Fruit fly (Drosophila melanogaster) whole organism, embryonic: Measurements from ENCODE around the gene Cpr65Au.

Experiments
- CG10543 ChIP-seq: fragments of 200-800 bp; sonication (Bioruptor generic); optimal IDR thresholded peaks from 3 replicates; lab custom pipeline; 2017; ENCODE audit warnings: missing biosample characterization, mild to moderate bottlenecking, missing genetic modification characterization, moderate library complexity
- CG11723 ChIP-seq: fragments of 200-800 bp; sonication (Bioruptor generic); optimal IDR thresholded peaks from 2 replicates; lab custom pipeline; 2017; ENCODE audit warnings: missing biosample characterization, mild to moderate bottlenecking, missing genetic modification characterization
- CG12659 ChIP-seq: fragments of 200-800 bp; sonication (Bioruptor generic); optimal IDR thresholded peaks from 3 replicates; lab custom pipeline; 2017; ENCODE audit warnings: mild to moderate bottlenecking, missing biosample characterization, missing genetic modification reagents, missing genetic modification characterization
- CG14667 ChIP-seq: fragments of 200-800 bp; sonication (Bioruptor generic); IDR thresholded peaks from 2 replicates; pipeline ENCODE4 v1.3.6; 2022; ENCODE audit warnings: missing biosample characterization, missing genetic modification characterization
- CG14710 ChIP-seq: fragments of 200-800 bp; sonication (Bioruptor generic); optimal IDR thresholded peaks from 3 replicates; lab custom pipeline; 2019; ENCODE audit warnings: missing biosample characterization, mild to moderate bottlenecking, missing genetic modification characterization, moderate library complexity
- CG15601 ChIP-seq: fragments of 200-800 bp; sonication (Bioruptor generic); optimal IDR thresholded peaks from 3 replicates; lab custom pipeline; 2019; ENCODE audit warnings: missing biosample characterization, mild to moderate bottlenecking, missing genetic modification characterization, moderate library complexity
- CG1602 ChIP-seq: fragments of 200-800 bp; sonication (Bioruptor generic); optimal IDR thresholded peaks from 3 replicates; lab custom pipeline; 2016; ENCODE audit warnings: missing biosample characterization, missing genetic modification characterization
- CG17361 ChIP-seq: fragments of 200-800 bp; sonication (Bioruptor generic); IDR thresholded peaks from 3 replicates; pipeline ENCODE4 v1.3.6; 2022; ENCODE audit warnings: missing biosample characterization, missing genetic modification characterization
- CG17802 ChIP-seq: fragments of 200-800 bp; sonication (Bioruptor generic); optimal IDR thresholded peaks from 2 replicates; lab custom pipeline; 2018; ENCODE audit warnings: missing biosample characterization, mild to moderate bottlenecking, missing genetic modification characterization, moderate library complexity
- CG2199 ChIP-seq: fragments of 200-800 bp; sonication (Bioruptor generic); IDR thresholded peaks from 3 replicates; pipeline ENCODE4 v1.3.6; 2022; ENCODE audit warnings: missing biosample characterization, missing genetic modification characterization
- CG2678 ChIP-seq: fragments of 200-800 bp; sonication (Bioruptor generic); optimal IDR thresholded peaks from 3 replicates; lab custom pipeline; 2019; ENCODE audit warnings: missing biosample characterization, mild to moderate bottlenecking, missing genetic modification characterization, moderate library complexity
- CG2712 ChIP-seq: fragments of 200-800 bp; optimal IDR thresholded peaks from 3 replicates; lab custom pipeline; 2019; ENCODE audit warnings: missing biosample characterization, mild to moderate bottlenecking, missing genetic modification characterization, moderate library complexity
- CG3163 ChIP-seq: fragments of 200-800 bp; sonication (Bioruptor generic); optimal IDR thresholded peaks from 3 replicates; lab custom pipeline; 2016; ENCODE audit warnings: missing biosample characterization, missing genetic modification characterization
- CG33557 ChIP-seq: fragments of 200-800 bp; sonication (Bioruptor generic); optimal IDR thresholded peaks from 2 replicates; lab custom pipeline; 2019; ENCODE audit warnings: missing biosample characterization, mild to moderate bottlenecking, missing genetic modification characterization, moderate library complexity
- CG4707 ChIP-seq: fragments of 200-800 bp; sonication (Bioruptor generic); optimal IDR thresholded peaks from 2 replicates; lab custom pipeline; 2018; ENCODE audit warnings: missing biosample characterization, mild to moderate bottlenecking, missing genetic modification characterization, moderate library complexity
- CG7839 ChIP-seq: fragments of 200-800 bp; sonication (Bioruptor generic); optimal IDR thresholded peaks from 3 replicates; lab custom pipeline; 2018; ENCODE audit warnings: missing biosample characterization, mild to moderate bottlenecking, missing genetic modification characterization, moderate library complexity
- CG8478 ChIP-seq: fragments of >200 bp; optimal IDR thresholded peaks from 2 replicates; lab custom pipeline; 2018
- CG9727 ChIP-seq: fragments of 200-800 bp; sonication (Bioruptor generic); optimal IDR thresholded peaks from 3 replicates; lab custom pipeline; 2017; ENCODE audit warnings: missing biosample characterization, mild to moderate bottlenecking, missing genetic modification characterization
- CkIIα-i1 ChIP-seq: fragments of 200-800 bp; sonication (Bioruptor generic); IDR thresholded peaks from 2 replicates; pipeline ENCODE4 v1.3.6; 2022; ENCODE audit warnings: missing biosample characterization, missing genetic modification characterization
- Dbx ChIP-seq: fragments of 200-800 bp; sonication (Bioruptor generic); IDR thresholded peaks from 3 replicates; pipeline ENCODE4 v1.3.6; 2022; ENCODE audit warnings: missing biosample characterization, missing genetic modification characterization
- Dek ChIP-seq: fragments of 200-800 bp; sonication (Bioruptor generic); optimal IDR thresholded peaks from 3 replicates; lab custom pipeline; 2019; ENCODE audit warnings: missing biosample characterization, mild to moderate bottlenecking, missing genetic modification characterization, moderate library complexity
- E2f2 ChIP-seq: fragments of 200-800 bp; sonication (Bioruptor generic); IDR thresholded peaks from 2 replicates; pipeline ENCODE4 v1.3.6; 2022; ENCODE audit warnings: missing biosample characterization, missing genetic modification characterization
- Ets97D ChIP-seq: fragments of 200-800 bp; sonication (Bioruptor generic); optimal IDR thresholded peaks from 3 replicates; lab custom pipeline; 2016; ENCODE audit warnings: missing biosample characterization, missing genetic modification characterization
- Fer1 ChIP-seq: fragments of 200-800 bp; sonication (Bioruptor generic); optimal IDR thresholded peaks from 2 replicates; lab custom pipeline; 2017; ENCODE audit warnings: missing biosample characterization, mild to moderate bottlenecking, missing genetic modification characterization
- Gsc ChIP-seq: fragments of 200-800 bp; sonication (Bioruptor generic); IDR thresholded peaks from 2 replicates; pipeline ENCODE4 v1.3.6; 2022; ENCODE audit warnings: missing biosample characterization, missing genetic modification characterization
- Gug ChIP-seq: fragments of 200-800 bp; sonication (Bioruptor generic); IDR thresholded peaks from 4 replicates; pipeline ENCODE4 v1.3.6; 2022; ENCODE audit warnings: missing biosample characterization, missing genetic modification characterization
- Hey ChIP-seq: fragments of 200-800 bp; sonication (Bioruptor generic); optimal IDR thresholded peaks from 3 replicates; lab custom pipeline; 2018; ENCODE audit warnings: missing biosample characterization, mild to moderate bottlenecking, missing genetic modification characterization
- Lim3 ChIP-seq: fragments of 200-800 bp; sonication (Bioruptor generic); IDR thresholded peaks from 2 replicates; pipeline ENCODE4 v1.3.6; 2022; ENCODE audit warnings: missing biosample characterization, missing genetic modification characterization
- MESR4 ChIP-seq: fragments of 200-800 bp; sonication (Bioruptor generic); optimal IDR thresholded peaks from 2 replicates; lab custom pipeline; 2018; ENCODE audit warnings: missing biosample characterization, mild to moderate bottlenecking, missing genetic modification characterization, moderate library complexity
- Side ChIP-seq: fragments of 200-800 bp; sonication (Bioruptor generic); optimal IDR thresholded peaks from 2 replicates; lab custom pipeline; 2016; ENCODE audit warnings: missing biosample characterization, missing genetic modification characterization
- Vsx1 ChIP-seq: fragments of 200-800 bp; sonication (Bioruptor generic); optimal IDR thresholded peaks from 2 replicates; lab custom pipeline; 2017; ENCODE audit warnings: missing biosample characterization, mild to moderate bottlenecking, missing genetic modification characterization, missing genetic modification reagents
- ac ChIP-seq: fragments of 200-800 bp; sonication (Bioruptor generic); optimal IDR thresholded peaks from 3 replicates; lab custom pipeline; 2017; ENCODE audit warnings: missing biosample characterization, mild to moderate bottlenecking, missing genetic modification characterization
- ase ChIP-seq: fragments of 200-800 bp; sonication (Bioruptor generic); IDR thresholded peaks from 3 replicates; pipeline ENCODE4 v1.3.6; 2022; ENCODE audit warnings: missing biosample characterization, missing genetic modification characterization
- bab2 ChIP-seq: fragments of 200-800 bp; sonication (Bioruptor generic); optimal IDR thresholded peaks from 2 replicates; lab custom pipeline; 2016; ENCODE audit warnings: missing biosample characterization, missing genetic modification characterization
- corto ChIP-seq: fragments of 200-800 bp; sonication (Bioruptor generic); optimal IDR thresholded peaks from 2 replicates; lab custom pipeline; 2016; ENCODE audit warnings: missing biosample characterization, mild to moderate bottlenecking, missing genetic modification characterization, moderate library complexity
- crc ChIP-seq: fragments of 200-800 bp; sonication (Bioruptor generic); optimal IDR thresholded peaks from 2 replicates; lab custom pipeline; 2016; ENCODE audit warnings: missing biosample characterization, missing genetic modification characterization
- dan ChIP-seq: fragments of 200-800 bp; sonication (Bioruptor generic); IDR thresholded peaks from 2 replicates; pipeline ENCODE4 v1.3.6; 2022; ENCODE audit warnings: missing biosample characterization, missing genetic modification characterization
- danr ChIP-seq: fragments of 200-800 bp; sonication (Bioruptor generic); IDR thresholded peaks from 2 replicates; pipeline ENCODE4 v1.3.6; 2022; ENCODE audit warnings: missing biosample characterization, missing genetic modification characterization
- gce ChIP-seq: fragments of 200-800 bp; sonication (Bioruptor generic); IDR thresholded peaks from 3 replicates; pipeline ENCODE4 v1.3.6; 2022; ENCODE audit warnings: missing biosample characterization, missing genetic modification characterization
- gro ChIP-seq: fragments of 200-800 bp; sonication (Bioruptor generic); optimal IDR thresholded peaks from 2 replicates; lab custom pipeline; 2016; ENCODE audit warnings: missing biosample characterization, missing genetic modification characterization
- ham ChIP-seq: fragments of 200-800 bp; sonication (Bioruptor generic); IDR thresholded peaks from 2 replicates; pipeline ENCODE4 v1.3.6; 2022; ENCODE audit warnings: missing biosample characterization, missing genetic modification characterization
- klu ChIP-seq: fragments of 200-800 bp; sonication (Bioruptor generic); IDR thresholded peaks from 2 replicates; pipeline ENCODE4 v1.3.6; 2022; ENCODE audit warnings: missing biosample characterization, missing genetic modification characterization
- lola ChIP-seq, 3 experiments: fragments of >200 bp in 2 of 3; fragments of 200-800 bp in 1 of 3; sonication (Bioruptor generic) in 1 of 3; optimal IDR thresholded peaks; 2 replicates each; lab custom pipeline; 2017 to 2019; ENCODE audit warnings: missing biosample characterization in 3 of 3, missing genetic modification characterization in 3 of 3, mild to moderate bottlenecking in 1 of 3, moderate library complexity in 1 of 3
- peb ChIP-seq: fragments of 200-800 bp; sonication (Bioruptor generic); IDR thresholded peaks from 2 replicates; pipeline ENCODE4 v1.3.6; 2022; ENCODE audit warnings: missing biosample characterization, missing genetic modification characterization
- ro ChIP-seq: fragments of 200-800 bp; sonication (Bioruptor generic); IDR thresholded peaks from 2 replicates; pipeline ENCODE4 v1.3.6; 2022; ENCODE audit warnings: missing biosample characterization, missing genetic modification characterization
- sens ChIP-seq: fragments of 200-800 bp; sonication (Bioruptor generic); peaks from one replicate; lab custom pipeline; 2016; ENCODE audit warnings: missing biosample characterization, missing genetic modification characterization
- sim ChIP-seq: fragments of 200-800 bp; sonication (Bioruptor generic); IDR thresholded peaks from 2 replicates; pipeline ENCODE4 v1.3.6; 2022; ENCODE audit warnings: missing biosample characterization, missing genetic modification characterization
- slp2 ChIP-seq: fragments of 200-800 bp; sonication (Bioruptor generic); optimal IDR thresholded peaks from 2 replicates; lab custom pipeline; 2016; ENCODE audit warnings: missing biosample characterization, missing genetic modification characterization
- tap ChIP-seq: fragments of 200-800 bp; optimal IDR thresholded peaks from 3 replicates; lab custom pipeline; 2019; ENCODE audit warnings: missing biosample characterization, mild to moderate bottlenecking, missing genetic modification characterization, moderate library complexity
- twi ChIP-seq: fragments of 200-800 bp; optimal IDR thresholded peaks from 2 replicates; lab custom pipeline; 2019; ENCODE audit warnings: missing biosample characterization, mild to moderate bottlenecking, missing genetic modification characterization, moderate library complexity
- tx ChIP-seq: fragments of 200-800 bp; sonication (Bioruptor generic); optimal IDR thresholded peaks from 2 replicates; lab custom pipeline; 2016; ENCODE audit warnings: missing biosample characterization, missing genetic modification characterization
- wor ChIP-seq: fragments of 200-800 bp; sonication (Bioruptor generic); IDR thresholded peaks from 2 replicates; pipeline ENCODE4 v1.3.6; 2022; ENCODE audit warnings: missing biosample characterization, missing genetic modification characterization
- z ChIP-seq: fragments of 200-800 bp; sonication (Bioruptor generic); IDR thresholded peaks from 3 replicates; pipeline ENCODE4 v1.3.6; 2022; ENCODE audit warnings: missing biosample characterization, missing genetic modification characterization

The Cpr65Au gene

DNA sequence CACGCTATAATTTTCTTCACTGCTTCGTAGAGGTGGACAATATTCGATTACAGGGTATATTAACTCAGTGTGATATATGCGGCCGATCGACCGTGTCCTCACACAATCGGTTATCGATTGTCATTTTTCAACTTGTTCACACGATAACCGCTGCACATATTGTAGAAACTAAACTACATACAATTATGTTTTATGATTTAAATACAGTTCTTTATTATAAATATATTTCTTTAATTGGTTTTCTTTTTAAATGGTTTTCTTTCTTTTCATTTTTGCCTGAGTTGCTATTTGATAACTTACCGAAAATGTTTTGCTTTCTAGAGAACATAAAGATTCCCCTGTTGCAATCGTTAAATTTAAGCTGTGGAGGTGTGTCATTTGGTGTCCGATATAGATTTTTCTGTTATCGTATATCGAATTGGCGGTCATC lies 41.9 kb upstream of the Cpr65Au start, which contains the start of the genes fmt and CG7376 (continued):
- TF ChIP-seq CG17361 (GFP tag; lab: Robert Waterston, UW): no peak
- TF ChIP-seq CG11723 (GFP tag; lab: Kevin White, UChicago): no peak
- no peak for TF ChIP-seq wor
- no peak for TF ChIP-seq ase (GFP tag; lab: Robert Waterston, UW)
- no peak for TF ChIP-seq CG4707
- TF ChIP-seq slp2 (GFP tag; lab: Kevin White, UChicago): no peak
- TF ChIP-seq CG8478 (lab: Kevin White, UChicago): no peak
- TF ChIP-seq Gug (GFP tag; lab: Robert Waterston, UW): no peak
- TF ChIP-seq z (GFP tag; lab: Robert Waterston, UW): no peak
- no peak for TF ChIP-seq sens
- TF ChIP-seq dan: no peak
- TF ChIP-seq sim: no peak
- TF ChIP-seq Fer1: no peak
- TF ChIP-seq CG2199 (GFP tag; lab: Robert Waterston, UW): no peak
- peak in 1 of 3 experiments; percentile 61 for TF ChIP-seq lola (GFP tag; optimal IDR thresholded peaks at IDR 0.05; lab: Kevin White, UChicago)
- no peak for TF ChIP-seq twi (tag; lab: Kevin White, UChicago)
- TF ChIP-seq peb (GFP tag; lab: Robert Waterston, UW): no peak
- TF ChIP-seq CG15601: no peak
- TF ChIP-seq ro: no peak
- no peak for TF ChIP-seq CkIIα-i1 (GFP tag; lab: Robert Waterston, UW)
- TF ChIP-seq bab2: no peak
- no peak for TF ChIP-seq Gsc (GFP tag; lab: Robert Waterston, UW)
- no peak for TF ChIP-seq ac (GFP tag; lab: Kevin White, UChicago)
- peak; percentile 83 for TF ChIP-seq CG14710 (tag; lab: Kevin White, UChicago)
- TF ChIP-seq Dek (tag; lab: Kevin White, UChicago): no peak
- no peak for TF ChIP-seq corto (GFP tag; lab: Kevin White, UChicago)
- peak; percentile 80 for TF ChIP-seq CG12659 (GFP tag; lab: Kevin White, UChicago)
- no peak for TF ChIP-seq crc (GFP tag; lab: Kevin White, UChicago)
- no peak for TF ChIP-seq klu (GFP tag; lab: Robert Waterston, UW)
- TF ChIP-seq E2f2 (GFP tag; lab: Robert Waterston, UW): peak; percentile 65
- no peak for TF ChIP-seq CG7839 (tag; lab: Kevin White, UChicago)
- TF ChIP-seq CG3163 (GFP tag; lab: Kevin White, UChicago): no peak
- no peak; the same call in 2 of the 3 replicates for TF ChIP-seq Dbx (GFP tag; lab: Robert Waterston, UW)
- TF ChIP-seq CG17802 (tag; lab: Kevin White, UChicago): peak; percentile 56
- TF ChIP-seq gce: no peak
- TF ChIP-seq CG14667: no peak
- TF ChIP-seq tap (tag; lab: Kevin White, UChicago): no peak
- TF ChIP-seq Vsx1 (GFP tag; lab: Kevin White, UChicago): no peak
- no peak for TF ChIP-seq CG9727
- no peak for TF ChIP-seq ham (GFP tag; lab: Robert Waterston, UW)
- TF ChIP-seq CG2712 (tag; lab: Kevin White, UChicago): no peak
- peak; percentile 10 for TF ChIP-seq CG1602
- no peak for TF ChIP-seq MESR4
- TF ChIP-seq Hey: no peak
- TF ChIP-seq CG2678: no peak
- TF ChIP-seq danr: no peak
- no peak for TF ChIP-seq gro (GFP tag; lab: Kevin White, UChicago)
- no peak for TF ChIP-seq Lim3
- no peak for TF ChIP-seq CG33557 (GFP tag; lab: Kevin White, UChicago)
- no peak for TF ChIP-seq tx (GFP tag; lab: Kevin White, UChicago)
- no peak for TF ChIP-seq Ets97D (GFP tag; lab: Kevin White, UChicago)
- TF ChIP-seq Side (GFP tag; lab: Kevin White, UChicago): no peak
- no peak for TF ChIP-seq CG10543 (GFP tag; lab: Kevin White, UChicago)
